Worm (Caenorhabditis elegans): ENCODE results near the gene R10H10.7.

R10H10.7 gene

DNA sequence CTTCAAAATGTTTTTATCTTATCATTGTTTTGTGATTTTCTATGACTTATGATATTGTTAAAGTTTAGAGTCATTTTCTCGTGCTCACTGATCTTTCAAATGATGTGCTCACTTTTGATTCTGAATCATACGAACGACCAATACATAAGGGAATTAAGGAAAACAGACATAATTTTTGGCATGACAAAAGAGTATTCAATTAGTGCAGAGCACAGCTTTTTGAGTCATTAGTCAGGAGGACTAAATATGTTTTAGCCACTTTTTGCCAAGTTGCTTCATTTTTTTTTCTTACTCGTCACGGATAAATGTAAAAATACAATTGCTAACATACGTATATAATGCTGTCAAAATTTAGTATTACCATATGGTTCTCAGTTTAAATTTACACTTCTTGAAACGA lies 15.4 kb upstream of the R10H10.7 start, which contains the start of gene F13B12.2:
Gene F13B12.2, minus strand, starts transcription at position 2 of the 400 bp plus-strand sequence.
- TF ChIP-seq Y75B8A.6 (GFP tag; IDR thresholded peaks at IDR 0.05) = no peak
- no peak for TF ChIP-seq spr-1 (tag; optimal IDR thresholded peaks at IDR 0.05)
- TF ChIP-seq ZK546.5 (tag; optimal IDR thresholded peaks at IDR 0.05) = no peak
- TF ChIP-seq nhr-28 (tag; optimal IDR thresholded peaks at IDR 0.05) = peak; percentile 29
- no peak for TF ChIP-seq ceh-28 (tag; optimal IDR thresholded peaks at IDR 0.05)
- peak; percentile 24 for TF ChIP-seq hlh-30 (tag; optimal IDR thresholded peaks at IDR 0.05; ENCODE audit: insufficient read depth)
- TF ChIP-seq mxl-2 (GFP tag; conservative IDR thresholded peaks at IDR 0.05) = no peak
- TF ChIP-seq Y48G9A.11 (GFP tag; IDR thresholded peaks at IDR 0.05) = no peak
- TF ChIP-seq ama-1 (optimal IDR thresholded peaks at IDR 0.05) = no peak
- TF ChIP-seq madf-9 (GFP tag; conservative IDR thresholded peaks at IDR 0.05) = no peak
- TF ChIP-seq pqm-1 (tag; optimal IDR thresholded peaks at IDR 0.05) = peak; percentile 15
- no peak for TF ChIP-seq hmg-1.1 (GFP tag; IDR thresholded peaks at IDR 0.05)
- no peak for TF ChIP-seq daf-16 (GFP tag; optimal IDR thresholded peaks at IDR 0.05)
- TF ChIP-seq daf-16 (tag; optimal IDR thresholded peaks at IDR 0.05) = peak; percentile 50
- no peak for TF ChIP-seq F44E2.7 (GFP tag; IDR thresholded peaks at IDR 0.05)
- no peak for TF ChIP-seq nhr-41 (GFP tag; IDR thresholded peaks at IDR 0.05)
- TF ChIP-seq lin-29 (GFP tag; IDR thresholded peaks at IDR 0.05) = no peak
- no peak for TF ChIP-seq tag-97 (GFP tag; IDR thresholded peaks at IDR 0.05)
- TF ChIP-seq R02D3.7 (tag; optimal IDR thresholded peaks at IDR 0.05) = no peak
- TF ChIP-seq nhr-111 (GFP tag; optimal IDR thresholded peaks at IDR 0.05) = no peak
- no peak for TF ChIP-seq madf-5 (GFP tag; IDR thresholded peaks at IDR 0.05)
- TF ChIP-seq cey-2 (tag; optimal IDR thresholded peaks at IDR 0.05; ENCODE audit: borderline replicate concordance, insufficient read depth) = no peak
- no peak for TF ChIP-seq D1046.2 (GFP tag; IDR thresholded peaks at IDR 0.05)

DNA sequence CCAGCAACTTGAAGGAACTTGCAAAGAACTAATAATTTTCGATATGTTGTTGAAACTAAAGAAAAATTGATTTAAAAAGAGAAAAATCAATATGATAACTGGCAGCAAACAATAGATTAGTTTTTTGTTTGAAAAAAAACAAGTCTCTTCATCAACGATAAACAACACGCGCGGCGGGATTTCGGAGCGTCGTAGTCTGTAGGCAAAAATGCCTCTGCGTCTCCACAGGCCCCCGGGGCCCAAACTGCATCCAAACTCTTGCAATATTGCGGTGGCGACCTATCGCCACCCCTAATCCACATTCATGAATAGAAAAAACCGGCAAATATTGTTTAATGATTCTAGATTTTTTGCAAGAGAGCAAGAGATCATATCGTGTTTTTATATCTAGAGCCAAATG lies 11.4 kb upstream of the R10H10.7 start:
- TF ChIP-seq mdl-1 (tag; optimal IDR thresholded peaks at IDR 0.05) (peak in 1 of 2 experiments; percentile 1), aha-1 (tag) (peak; percentile 82), nhr-6 (tag; optimal IDR thresholded peaks at IDR 0.05) (peak; percentile 42), dve-1 (tag; optimal IDR thresholded peaks at IDR 0.05; ENCODE audit: insufficient read depth) (peak; percentile 47), mep-1 (tag; optimal IDR thresholded peaks at IDR 0.05) (peak; percentile 29), hlh-30 (tag; optimal IDR thresholded peaks at IDR 0.05; ENCODE audit: insufficient read depth) (peak; percentile 24), tra-1 (GFP tag; IDR thresholded peaks at IDR 0.05) (no peak), zag-1 (tag; optimal IDR thresholded peaks at IDR 0.05) (no peak), attf-4 (tag; optimal IDR thresholded peaks at IDR 0.05) (no peak), daf-16 (GFP tag; optimal IDR thresholded peaks at IDR 0.05) (no peak), daf-16 (tag; optimal IDR thresholded peaks at IDR 0.05) (peak; percentile 45), T20F7.1 (GFP tag; optimal IDR thresholded peaks at IDR 0.05) (peak; percentile 94), Y48G9A.11 (GFP tag; IDR thresholded peaks at IDR 0.05) (peak; percentile 100), nhr-28 (tag; optimal IDR thresholded peaks at IDR 0.05) (peak; percentile 27)

DNA sequence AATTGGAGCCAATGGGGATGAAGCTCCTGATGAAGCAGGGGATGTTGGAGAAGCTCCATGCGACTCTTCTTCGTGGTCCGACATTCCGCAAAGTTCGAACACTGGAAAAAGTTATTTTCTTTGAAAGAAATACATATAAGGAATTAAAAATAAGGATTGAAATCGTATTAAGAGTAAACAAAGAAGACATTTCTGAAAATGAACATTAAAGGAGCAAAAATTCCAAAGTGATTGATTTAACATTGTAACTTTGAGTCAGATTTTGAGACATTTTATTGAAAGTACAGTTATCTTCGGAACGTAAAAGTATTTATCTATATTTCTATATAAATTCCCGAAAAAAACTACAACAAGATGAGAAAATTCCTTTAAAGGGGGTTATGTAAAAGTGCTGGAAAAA lies 10.8 kb upstream of the R10H10.7 start, which contains the start of gene F13B12.1:
Gene F13B12.1, minus strand, starts transcription at position 101 of the 400 bp plus-strand sequence.
- TF ChIP-seq set-16 (GFP tag; IDR thresholded peaks at IDR 0.05) = no peak
- TF ChIP-seq Y48G9A.11 (GFP tag; IDR thresholded peaks at IDR 0.05) = peak; percentile 17; the same call in 1 of the 2 replicates
- no peak for TF ChIP-seq T26A8.4 (GFP tag; IDR thresholded peaks at IDR 0.05)
- TF ChIP-seq mes-2 (tag; optimal IDR thresholded peaks at IDR 0.05; ENCODE audit: poor library complexity, severe bottlenecking) = no peak
- TF ChIP-seq unc-62 (GFP tag; optimal IDR thresholded peaks at IDR 0.05 in 1 of 2) = peak in 1 of 2 experiments; percentile 70
- no peak for TF ChIP-seq unc-62 (tag; optimal IDR thresholded peaks at IDR 0.05)

DNA sequence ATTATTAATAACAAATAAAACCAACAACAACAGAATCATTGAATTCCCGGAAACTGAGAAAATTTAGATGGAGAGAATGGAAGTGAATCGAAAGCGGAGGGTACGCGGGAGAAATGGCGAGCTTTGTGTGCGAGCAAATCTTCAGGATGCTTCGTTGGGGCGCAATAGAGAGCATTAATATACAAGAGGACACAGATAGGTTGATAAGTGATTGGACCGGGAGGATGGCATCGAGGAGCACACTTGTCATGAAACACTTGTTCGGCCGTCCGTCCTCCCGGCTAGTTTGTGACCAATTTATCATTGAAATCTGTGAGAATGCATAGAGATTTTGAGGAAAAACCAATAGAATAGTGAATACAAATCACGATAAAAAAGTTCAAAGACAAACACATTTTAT lies 8.5 kb upstream of the R10H10.7 start:
- TF ChIP-seq lin-39 (tag; optimal IDR thresholded peaks at IDR 0.05) = no peak
